Fruit fly (Drosophila melanogaster) whole organism, pupa: ENCODE results near the gene Tpst.

Experiments used
- CG10348 ChIP-seq: fragments of 200-800 bp; sonication (Bioruptor generic); IDR thresholded peaks from 2 replicates; pipeline ENCODE4 v1.3.6; 2022; ENCODE audit warnings: missing biosample characterization, missing genetic modification characterization
- CG12605 ChIP-seq: fragments of 200-800 bp; sonication (Bioruptor generic); IDR thresholded peaks from 2 replicates; pipeline ENCODE4 v1.3.6; 2022; ENCODE audit warnings: missing biosample characterization, missing genetic modification characterization
- CG13204 ChIP-seq: fragments of 200-800 bp; sonication (Bioruptor generic); optimal IDR thresholded peaks from 2 replicates; lab custom pipeline; 2018; ENCODE audit warnings: missing biosample characterization, mild to moderate bottlenecking, missing genetic modification characterization, moderate library complexity
- CG14655 ChIP-seq: fragments of 200-800 bp; sonication (Bioruptor generic); optimal IDR thresholded peaks from 3 replicates; lab custom pipeline; 2017; ENCODE audit warnings: mild to moderate bottlenecking, missing biosample characterization, missing genetic modification reagents, missing genetic modification characterization
- CG15710 ChIP-seq: fragments of 200-800 bp; sonication (Bioruptor generic); optimal IDR thresholded peaks from 2 replicates; lab custom pipeline; 2018; ENCODE audit warnings: missing biosample characterization, mild to moderate bottlenecking, missing genetic modification characterization, moderate library complexity
- CG17806 ChIP-seq: fragments of 200-800 bp; sonication (Bioruptor generic); optimal IDR thresholded peaks from 2 replicates; lab custom pipeline; 2018; ENCODE audit warnings: missing biosample characterization, mild to moderate bottlenecking, missing genetic modification characterization, moderate library complexity
- CG32121 ChIP-seq: fragments of 200-800 bp; sonication (Bioruptor generic); IDR thresholded peaks from 2 replicates; pipeline ENCODE4 v1.3.6; 2022; ENCODE audit warnings: missing biosample characterization, missing genetic modification characterization
- CG34367 ChIP-seq: fragments of 200-800 bp; sonication (Bioruptor generic); optimal IDR thresholded peaks from 2 replicates; lab custom pipeline; 2018; ENCODE audit warnings: missing biosample characterization, mild to moderate bottlenecking, missing genetic modification characterization
- CG4496 ChIP-seq: fragments of 200-800 bp; sonication (Bioruptor generic); IDR thresholded peaks from 3 replicates; pipeline ENCODE4 v1.3.6; 2022; ENCODE audit warnings: missing biosample characterization, missing genetic modification characterization
- CG8159 ChIP-seq: fragments of 200-800 bp; sonication (Bioruptor generic); optimal IDR thresholded peaks from 3 replicates; lab custom pipeline; 2018; ENCODE audit warnings: missing biosample characterization, mild to moderate bottlenecking, missing genetic modification characterization, moderate library complexity
- CG8301 ChIP-seq: fragments of 200-800 bp; sonication (Bioruptor generic); optimal IDR thresholded peaks from 2 replicates; lab custom pipeline; 2018; ENCODE audit warnings: missing biosample characterization, mild to moderate bottlenecking, missing genetic modification characterization
- CG9948 ChIP-seq: fragments of 200-800 bp; sonication (Bioruptor generic); optimal IDR thresholded peaks from 2 replicates; lab custom pipeline; 2018; ENCODE audit warnings: missing biosample characterization, mild to moderate bottlenecking, missing genetic modification characterization, moderate library complexity
- D1 ChIP-seq: fragments of 200-800 bp; sonication (Bioruptor generic); optimal IDR thresholded peaks from 2 replicates; lab custom pipeline; 2018; ENCODE audit warnings: missing biosample characterization, mild to moderate bottlenecking, missing genetic modification characterization, moderate library complexity
- EcR ChIP-seq: fragments of 200-800 bp; sonication (Bioruptor generic); optimal IDR thresholded peaks from 3 replicates; lab custom pipeline; 2019; ENCODE audit warnings: missing biosample characterization, missing genetic modification characterization, mild to moderate bottlenecking, moderate library complexity, missing genetic modification reagents
- Ets98B ChIP-seq: fragments of 200-800 bp; sonication (Bioruptor generic); IDR thresholded peaks from 2 replicates; pipeline ENCODE4 v1.3.6; 2022; ENCODE audit warnings: missing biosample characterization, missing genetic modification characterization
- Pif1A ChIP-seq: fragments of 200-800 bp; sonication (Bioruptor generic); optimal IDR thresholded peaks from 3 replicates; lab custom pipeline; 2016; ENCODE audit warnings: missing biosample characterization, missing genetic modification characterization
- Pif1B ChIP-seq: fragments of 200-800 bp; sonication (Bioruptor generic); optimal IDR thresholded peaks from 3 replicates; lab custom pipeline; 2016; ENCODE audit warnings: missing biosample characterization, missing genetic modification characterization
- Snoo ChIP-seq: fragments of 200-800 bp; sonication (Bioruptor generic); optimal IDR thresholded peaks from 3 replicates; lab custom pipeline; 2017; ENCODE audit warnings: missing biosample characterization, mild to moderate bottlenecking, missing genetic modification characterization, inconsistent platforms
- fd96Ca ChIP-seq: fragments of 200-800 bp; sonication (Bioruptor generic); IDR thresholded peaks from 3 replicates; pipeline ENCODE4 v1.3.6; 2022; ENCODE audit warnings: missing biosample characterization, missing genetic modification characterization
- gl ChIP-seq: fragments of 200-800 bp; sonication (Bioruptor generic); optimal IDR thresholded peaks from 2 replicates; lab custom pipeline; 2018; ENCODE audit warnings: missing biosample characterization, mild to moderate bottlenecking, missing genetic modification characterization
- rn ChIP-seq: fragments of 200-800 bp; sonication (Bioruptor generic); IDR thresholded peaks from 2 replicates; pipeline ENCODE4 v1.3.6; 2022; ENCODE audit warnings: missing biosample characterization, missing genetic modification characterization

Gene Tpst

DNA sequence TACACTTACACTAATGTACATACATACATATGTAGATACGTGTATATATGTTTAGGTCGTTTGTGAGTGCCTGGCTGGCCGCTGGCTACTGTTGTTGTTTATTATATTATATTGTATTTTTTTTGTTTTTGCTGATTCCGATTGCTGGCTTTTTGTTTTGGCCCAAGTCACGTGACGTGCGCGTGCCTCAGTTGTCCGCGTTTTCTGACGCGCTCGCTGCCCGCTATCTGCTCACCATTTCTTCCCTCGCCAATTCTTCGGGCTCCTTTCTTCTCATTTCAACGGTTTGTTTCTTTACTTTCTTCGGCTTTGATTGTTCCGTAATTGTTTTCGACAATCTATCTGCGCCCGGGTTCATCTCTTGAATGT, 71.4 kb downstream of the Tpst start:
- no peak for TF ChIP-seq Pif1A (GFP tag; lab: Kevin White, UChicago)

DNA sequence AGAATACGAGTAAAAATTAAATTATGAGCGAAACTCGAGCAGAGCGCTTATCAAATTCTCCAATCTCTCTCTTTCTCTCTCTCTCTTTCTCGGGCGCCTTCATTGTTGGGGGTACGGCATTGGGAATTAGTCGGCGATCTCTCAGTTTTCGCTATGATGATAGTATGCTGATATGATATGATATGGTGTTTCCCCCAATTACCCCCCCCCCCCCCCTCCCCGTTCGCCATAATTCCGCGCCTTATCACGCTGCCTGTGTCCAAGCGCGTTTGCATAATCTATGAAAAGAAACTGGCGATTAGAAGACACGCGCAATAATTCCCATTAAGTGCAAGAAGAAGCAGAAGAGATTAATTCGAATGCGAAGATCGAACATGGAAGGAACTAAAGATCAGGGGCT, 73.2 kb downstream of the Tpst start:
- TF ChIP-seq CG10348 (GFP tag; lab: Robert Waterston, UW) = no peak
- no peak for TF ChIP-seq Ets98B (GFP tag; lab: Robert Waterston, UW)
- TF ChIP-seq EcR (GFP tag; lab: Kevin White, UChicago) = no peak
- no peak for TF ChIP-seq CG13204
- no peak for TF ChIP-seq CG8159 (tag; lab: Kevin White, UChicago)
- TF ChIP-seq Pif1B (GFP tag; lab: Kevin White, UChicago) = no peak
- TF ChIP-seq D1 (tag; lab: Kevin White, UChicago) = no peak
- TF ChIP-seq CG14655 (GFP tag; lab: Kevin White, UChicago) = no peak
- TF ChIP-seq fd96Ca (GFP tag; lab: Robert Waterston, UW) = no peak
- TF ChIP-seq CG17806 (tag; lab: Kevin White, UChicago) = no peak
- no peak for TF ChIP-seq CG12605
- no peak for TF ChIP-seq Snoo (tag; lab: Kevin White, UChicago)
- TF ChIP-seq Pif1A (GFP tag; lab: Kevin White, UChicago) = no peak
- TF ChIP-seq, all 21 proteins: peak for 0

dm6 chrX:13637588-13637987, 74.0 kb downstream of the Tpst start:
- TF ChIP-seq CG8301 (no peak), CG14655 (GFP tag; lab: Kevin White, UChicago) (no peak), CG32121 (no peak), CG34367 (tag; lab: Kevin White, UChicago) (no peak), fd96Ca (GFP tag; lab: Robert Waterston, UW) (no peak), CG9948 (tag; lab: Kevin White, UChicago) (no peak), Ets98B (GFP tag; lab: Robert Waterston, UW) (no peak), CG4496 (no peak), Pif1B (GFP tag; lab: Kevin White, UChicago) (no peak), CG13204 (no peak)
- TF ChIP-seq, all 21 proteins: peak for 0

DNA sequence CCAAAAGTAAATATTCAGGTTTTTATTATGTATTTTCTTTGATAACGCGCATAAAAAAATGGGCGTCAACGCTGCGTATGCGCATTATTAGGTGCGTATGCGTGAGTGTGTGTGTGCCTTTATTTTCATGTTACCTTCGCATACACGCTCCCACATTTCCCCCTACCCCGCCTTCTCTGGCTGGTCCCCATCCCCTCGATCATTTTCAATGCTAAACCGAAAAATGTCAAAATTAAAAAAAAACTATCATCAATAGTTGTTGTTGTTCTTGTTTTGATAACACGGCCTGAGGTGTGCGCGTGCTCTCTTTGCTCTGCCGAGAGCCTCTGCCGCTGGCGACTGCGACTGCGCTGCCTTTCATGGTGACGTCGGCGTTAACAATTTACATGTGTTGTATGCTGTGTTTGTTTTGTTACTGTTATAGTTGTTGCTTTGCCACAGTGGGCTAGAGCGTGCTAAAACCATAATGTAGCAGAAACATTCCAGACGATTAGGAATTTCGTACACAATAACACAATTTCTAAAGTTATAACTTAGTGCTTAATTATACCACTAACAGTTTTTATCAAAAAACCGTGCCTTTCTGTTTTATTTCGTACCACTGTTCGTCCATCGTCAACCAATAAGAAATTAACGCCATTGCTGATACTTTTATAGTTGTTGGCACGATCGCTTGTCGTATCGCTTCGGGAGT, 76.5 kb downstream of the Tpst start:
- TF ChIP-seq CG10348 (GFP tag; lab: Robert Waterston, UW) (peak; percentile 96), CG13204 (peak; percentile 87), Pif1A (GFP tag; lab: Kevin White, UChicago) (peak; percentile 99), CG8159 (tag; lab: Kevin White, UChicago) (peak; percentile 97), CG32121 (peak; percentile 99), D1 (tag; lab: Kevin White, UChicago) (peak; percentile 93), CG12605 (peak; percentile 98), CG34367 (tag; lab: Kevin White, UChicago) (peak; percentile 97), Ets98B (GFP tag; lab: Robert Waterston, UW) (peak; percentile 99), Pif1B (GFP tag; lab: Kevin White, UChicago) (peak; percentile 99), CG14655 (GFP tag; lab: Kevin White, UChicago) (peak; percentile 98), CG8301 (peak; percentile 98), CG17806 (tag; lab: Kevin White, UChicago) (peak; percentile 98), fd96Ca (GFP tag; lab: Robert Waterston, UW) (peak; percentile 99), Snoo (tag; lab: Kevin White, UChicago) (peak; percentile 94), CG9948 (tag; lab: Kevin White, UChicago) (peak; percentile 96), rn (GFP tag; lab: Robert Waterston, UW) (peak; percentile 97), EcR (GFP tag; lab: Kevin White, UChicago) (peak; percentile 55), CG15710 (tag; lab: Kevin White, UChicago) (peak; percentile 96), CG4496 (peak; percentile 99), gl (peak; percentile 97)

- TF ChIP-seq D1 (tag; lab: Kevin White, UChicago) (no peak), CG34367 (tag; lab: Kevin White, UChicago) (no peak), Ets98B (GFP tag; lab: Robert Waterston, UW) (no peak), Snoo (tag; lab: Kevin White, UChicago) (no peak), CG4496 (no peak)
Measured at dm6 chrX:13640692-13641011, 77.0 kb downstream of the Tpst start.

dm6 chrX:13641115-13641890, 77.7 kb downstream of the Tpst start:
- TF ChIP-seq gl (peak; percentile 67), CG8301 (peak; percentile 87), CG17806 (tag; lab: Kevin White, UChicago) (peak; percentile 83), CG10348 (GFP tag; lab: Robert Waterston, UW) (peak; percentile 67), Pif1A (GFP tag; lab: Kevin White, UChicago) (peak; percentile 85), CG13204 (peak; percentile 44), CG9948 (tag; lab: Kevin White, UChicago) (peak; percentile 82), rn (GFP tag; lab: Robert Waterston, UW) (peak; percentile 72), EcR (GFP tag; lab: Kevin White, UChicago) (no peak), D1 (tag; lab: Kevin White, UChicago) (peak; percentile 70), CG15710 (tag; lab: Kevin White, UChicago) (peak; percentile 89), CG12605 (peak; percentile 84), CG14655 (GFP tag; lab: Kevin White, UChicago) (peak; percentile 87), CG32121 (peak; percentile 90), CG4496 (peak; percentile 93), CG34367 (tag; lab: Kevin White, UChicago) (peak; percentile 80), Snoo (tag; lab: Kevin White, UChicago) (peak; percentile 27), Ets98B (GFP tag; lab: Robert Waterston, UW) (peak; percentile 90), fd96Ca (GFP tag; lab: Robert Waterston, UW) (peak; percentile 90), CG8159 (tag; lab: Kevin White, UChicago) (peak; percentile 100), Pif1B (GFP tag; lab: Kevin White, UChicago) (peak; percentile 79)
